Fruit fly (Drosophila melanogaster): Measurements from ENCODE around the gene CG13937.
A peak's percentile ranks its signal among the peaks of the same experiment; 100 is the strongest.

The CG13937 gene

DNA sequence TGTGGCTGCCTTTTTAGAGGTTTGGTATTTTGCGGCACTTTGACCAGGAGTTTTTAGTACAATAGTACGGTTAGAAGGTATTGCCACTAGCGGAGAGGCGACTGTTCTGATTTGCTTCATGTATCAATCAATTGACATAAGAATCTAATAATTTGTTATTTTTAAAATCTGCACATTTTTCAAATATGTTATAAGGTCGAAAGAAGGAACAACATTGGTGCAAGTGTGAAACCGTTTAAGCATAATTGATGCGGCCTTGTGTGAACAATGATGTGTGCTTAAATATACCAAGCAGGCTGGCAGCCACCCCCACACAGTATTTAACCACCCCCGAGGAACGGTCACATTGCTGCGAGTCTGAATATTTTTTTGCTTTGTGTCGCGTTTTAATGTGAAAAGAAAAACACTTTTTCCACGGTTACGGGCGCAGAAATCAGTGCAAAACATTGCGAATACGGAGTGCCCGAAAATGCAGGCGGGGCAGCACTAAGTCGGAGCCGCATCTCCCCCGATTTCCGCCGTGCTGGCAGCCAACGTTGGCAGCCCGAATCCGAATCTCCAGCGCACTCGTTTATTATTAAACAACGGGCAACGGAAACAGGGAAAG lies 17.6 kb downstream of the CG13937 start, which contains the start of the genes HBS1 and CG12025 (continued):
- TF ChIP-seq CG6272 (GFP tag; IDR thresholded peaks at IDR 0.05) (peak; percentile 53; the same call in 1 of the 2 replicates), CG31224 (GFP tag; IDR thresholded peaks at IDR 0.05) (no peak), Nf-YC (tag; optimal IDR thresholded peaks at IDR 0.05) (peak; percentile 52), disco-r (GFP tag; optimal IDR thresholded peaks at IDR 0.05) (no peak), nerfin-2 (GFP tag; IDR thresholded peaks at IDR 0.05; ENCODE audit: partially characterized antibody) (no peak), phol (tag; optimal IDR thresholded peaks at IDR 0.05) (peak; percentile 80), CG8924 (tag; optimal IDR thresholded peaks at IDR 0.05) (peak; percentile 56), gsb (GFP tag; IDR thresholded peaks at IDR 0.05) (no peak), bowl (GFP tag; IDR thresholded peaks at IDR 0.05) (no peak), cwo (GFP tag; optimal IDR thresholded peaks at IDR 0.05) (peak; percentile 5), CG8765 (GFP tag; IDR thresholded peaks at IDR 0.05) (no peak), dan (GFP tag; IDR thresholded peaks at IDR 0.05) (no peak), CoRest (tag; optimal IDR thresholded peaks at IDR 0.05) (peak; percentile 73), CG31441 (GFP tag; IDR thresholded peaks at IDR 0.05) (peak; percentile 60), Six4 (GFP tag; optimal IDR thresholded peaks at IDR 0.05) (no peak), gro (GFP tag; optimal IDR thresholded peaks at IDR 0.05) (peak; percentile 15), sug (tag; optimal IDR thresholded peaks at IDR 0.05) (peak; percentile 71), Lpt (GFP tag; optimal IDR thresholded peaks at IDR 0.05) (no peak), CG11695 (GFP tag; IDR thresholded peaks at IDR 0.05) (no peak), CG30020 (tag; optimal IDR thresholded peaks at IDR 0.05) (peak; percentile 94), CG12104 (GFP tag; optimal IDR thresholded peaks at IDR 0.05) (no peak), Hmr (GFP tag; optimal IDR thresholded peaks at IDR 0.05) (peak; percentile 53), ssp (GFP tag; IDR thresholded peaks at IDR 0.05) (peak; percentile 96), Deaf1 (tag; optimal IDR thresholded peaks at IDR 0.05) (peak; percentile 32), fd96Cb (tag; optimal IDR thresholded peaks at IDR 0.05) (peak; percentile 45), CG12659 (GFP tag; optimal IDR thresholded peaks at IDR 0.05) (peak; percentile 80), vnd (GFP tag; IDR thresholded peaks at IDR 0.05; ENCODE audit: partially characterized antibody) (no peak), nom (GFP tag; optimal IDR thresholded peaks at IDR 0.05) (peak; percentile 10), CG3995 (GFP tag; optimal IDR thresholded peaks at IDR 0.05) (peak; percentile 18), CG4730 (GFP tag; IDR thresholded peaks at IDR 0.05) (no peak), bigmax (GFP tag; optimal IDR thresholded peaks at IDR 0.05) (no peak), CG4617 (GFP tag; optimal IDR thresholded peaks at IDR 0.05; ENCODE audit: borderline replicate concordance) (peak; percentile 81), CG17802 (tag; optimal IDR thresholded peaks at IDR 0.05) (peak; percentile 99), CG10209 (GFP tag; optimal IDR thresholded peaks at IDR 0.05) (no peak), maf-S (GFP tag; optimal IDR thresholded peaks at IDR 0.05) (no peak), BtbVII (GFP tag; optimal IDR thresholded peaks at IDR 0.05) (no peak), Hr78 (GFP tag; optimal IDR thresholded peaks at IDR 0.05) (no peak), tll (GFP tag; optimal IDR thresholded peaks at IDR 0.05) (peak in 1 of 2 experiments; percentile 82), CG15601 (tag; optimal IDR thresholded peaks at IDR 0.05) (peak; percentile 39), Dad (GFP tag; optimal IDR thresholded peaks at IDR 0.05) (no peak), CG1792 (GFP tag; optimal IDR thresholded peaks at IDR 0.05) (no peak), D (optimal IDR thresholded peaks at IDR 0.05) (no peak), D (GFP tag; optimal IDR thresholded peaks at IDR 0.05) (peak; percentile 9), nmo (GFP tag; optimal IDR thresholded peaks at IDR 0.05) (peak; percentile 86), CG14441 (GFP tag; IDR thresholded peaks at IDR 0.05) (peak; percentile 69), stc (GFP tag; IDR thresholded peaks at IDR 0.05) (0 out of 2 replicates have a peak, but pooled peaks have one; percentile 14), eyg (GFP tag; optimal IDR thresholded peaks at IDR 0.05) (no peak), CG1233 (GFP tag; optimal IDR thresholded peaks at IDR 0.05) (no peak), C15 (GFP tag; IDR thresholded peaks at IDR 0.05) (no peak), CG10321 (GFP tag; IDR thresholded peaks at IDR 0.05) (no peak)

Measured in whole organism, embryonic.